Worm (Caenorhabditis elegans) whole organism, early embryonic: Measurements from ENCODE around the gene Y53F4B.7.
"Not testable (repeated sequence)": the region's sequence is repeated elsewhere in the genome, so short reads cannot be mapped to it uniquely, and the experiment has no call there.

ENCODE experiments used
- B0310.2 ChIP-seq: sonication (generic microtip); optimal IDR thresholded peaks from 2 replicates; lab custom pipeline; 2016; ENCODE audit warnings: mild to moderate bottlenecking, missing genetic modification characterization, missing compliant biosample characterization
- F13C5.2 ChIP-seq: sonication (generic microtip); optimal IDR thresholded peaks from 2 replicates; lab custom pipeline; 2017; ENCODE audit warnings: mild to moderate bottlenecking, missing genetic modification characterization, inconsistent platforms, missing compliant biosample characterization
- aly-1 ChIP-seq: sonication (generic microtip); optimal IDR thresholded peaks from 2 replicates; lab custom pipeline; 2016; ENCODE audit warnings: missing genetic modification characterization, missing compliant biosample characterization
- ama-1 ChIP-seq: fragments of 150-350 bp; optimal IDR thresholded peaks from 2 replicates; lab custom pipeline; 2014
- ceh-13 ChIP-seq: fragments of 200-800 bp; sonication (Bioruptor generic); optimal IDR thresholded peaks from 2 replicates; lab custom pipeline; 2018; ENCODE audit warnings: mild to moderate bottlenecking, missing genetic modification characterization, missing compliant biosample characterization
- ceh-36 ChIP-seq: sonication (generic microtip); optimal IDR thresholded peaks from 2 replicates; lab custom pipeline; 2016; ENCODE audit warnings: missing genetic modification characterization, inconsistent platforms, missing compliant biosample characterization
- ets-7 ChIP-seq: sonication (generic microtip); optimal IDR thresholded peaks from 2 replicates; lab custom pipeline; 2016; ENCODE audit warnings: missing genotype, missing genetic modification characterization, missing compliant biosample characterization
- flt-1 ChIP-seq: fragments of 200-800 bp; sonication (Bioruptor generic); IDR thresholded peaks from 2 replicates; pipeline ENCODE4 v1.3.6; 2022; ENCODE audit warnings: missing genetic modification characterization, missing compliant biosample characterization
- hmbx-1 ChIP-seq: sonication (generic microtip); optimal IDR thresholded peaks from 2 replicates; lab custom pipeline; 2016; ENCODE audit warnings: mild to moderate bottlenecking, missing genetic modification characterization, missing compliant biosample characterization
- hmg-4 ChIP-seq: fragments of 200-800 bp; sonication (Bioruptor generic); optimal IDR thresholded peaks from 2 replicates; lab custom pipeline; 2018; ENCODE audit warnings: mild to moderate bottlenecking, missing genetic modification characterization, missing compliant biosample characterization
- hnd-1 ChIP-seq: sonication (generic microtip); optimal IDR thresholded peaks from 2 replicates; lab custom pipeline; 2016; ENCODE audit warnings: missing genetic modification characterization, missing compliant biosample characterization
- pes-1 ChIP-seq: fragments of 200-800 bp; sonication (Bioruptor generic); IDR thresholded peaks from 2 replicates; pipeline ENCODE4 v1.3.6; 2022; ENCODE audit warnings: missing genetic modification reagents, missing genetic modification characterization, missing compliant biosample characterization
- scrt-1 ChIP-seq: fragments of 200-800 bp; sonication (Bioruptor generic); IDR thresholded peaks from 2 replicates; pipeline ENCODE4 v1.3.6; 2022; ENCODE audit warnings: missing genetic modification characterization, missing compliant biosample characterization
- sea-1 ChIP-seq: fragments of 200-800 bp; sonication (Bioruptor generic); conservative IDR thresholded peaks from 2 replicates; pipeline ENCODE4 v1.3.6; 2022; ENCODE audit warnings: missing genetic modification characterization, missing compliant biosample characterization
- tbx-11 ChIP-seq: fragments of 200-800 bp; sonication (Bioruptor generic); IDR thresholded peaks from 2 replicates; pipeline ENCODE4 v1.3.6; 2022; ENCODE audit warnings: missing genetic modification characterization, missing compliant biosample characterization
- tbx-37 ChIP-seq: fragments of 200-800 bp; sonication (Bioruptor generic); conservative IDR thresholded peaks from 2 replicates; pipeline ENCODE4 v1.3.6; 2022; ENCODE audit warnings: missing genetic modification reagents, missing genetic modification characterization, missing compliant biosample characterization
- tra-4 ChIP-seq: sonication (generic microtip); optimal IDR thresholded peaks from 2 replicates; lab custom pipeline; 2017; ENCODE audit warnings: missing genetic modification characterization, missing compliant biosample characterization

Gene Y53F4B.7

DNA sequence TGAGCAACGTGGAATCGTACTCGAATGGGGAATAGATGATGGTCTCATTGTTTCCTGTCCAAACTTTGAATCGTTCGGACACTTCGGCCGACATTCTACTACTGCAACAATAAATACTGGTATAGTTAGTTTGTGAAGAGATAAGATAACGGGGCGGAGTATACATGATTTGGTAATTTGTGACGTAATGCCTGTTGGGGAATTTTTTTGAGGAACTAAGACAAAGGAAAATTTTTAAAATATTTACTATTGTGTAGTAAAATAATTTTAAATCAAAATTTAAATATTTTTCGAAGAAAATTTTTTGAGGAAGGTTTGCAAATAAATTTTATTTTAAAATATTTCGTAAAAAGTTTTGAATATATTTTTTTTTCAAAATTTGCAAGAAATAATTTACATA is 28.7 kb upstream of the Y53F4B.7 start, which contains the start of gene elo-9:
TSS of gene elo-9 (minus strand) at position 101 of the 400 bp plus-strand sequence.
- TF ChIP-seq sea-1 (GFP tag; lab: Robert Waterston, UW) (no peak), tbx-37 (GFP tag; lab: Robert Waterston, UW) (no peak), F13C5.2 (no peak), ceh-13 (no peak), hmbx-1 (tag; lab: Kevin White, UChicago) (no peak), ama-1 (lab: Kevin White, UChicago) (no peak), scrt-1 (GFP tag; lab: Robert Waterston, UW) (no peak), hmg-4 (no peak), hnd-1 (tag; lab: Kevin White, UChicago) (no peak)

DNA sequence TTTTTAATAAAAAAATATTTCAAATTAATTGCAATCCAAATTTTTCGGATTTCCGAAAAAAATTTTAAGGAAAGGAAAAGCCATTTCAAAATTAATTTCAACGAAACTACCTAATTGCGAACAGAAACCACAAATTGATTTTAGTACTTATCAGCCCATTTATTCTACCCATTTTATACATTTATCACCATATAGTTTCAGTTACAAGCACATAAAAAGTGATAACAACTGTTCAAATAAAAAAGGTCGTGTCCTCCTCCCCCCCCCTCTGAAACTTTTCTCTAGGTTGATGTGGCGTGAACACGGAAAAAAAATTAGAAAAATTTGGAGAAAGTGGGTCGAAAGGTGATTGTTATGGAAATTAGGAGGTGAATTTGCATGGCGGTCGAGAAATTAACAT is 27.8 kb upstream of the Y53F4B.7 start:
- no peak for TF ChIP-seq aly-1 (tag; lab: Kevin White, UChicago)
- no peak for TF ChIP-seq pes-1
- TF ChIP-seq scrt-1 (GFP tag; lab: Robert Waterston, UW): no peak
- no peak for TF ChIP-seq ama-1 (lab: Kevin White, UChicago)
- TF ChIP-seq ceh-36 (tag; lab: Kevin White, UChicago): no peak

DNA sequence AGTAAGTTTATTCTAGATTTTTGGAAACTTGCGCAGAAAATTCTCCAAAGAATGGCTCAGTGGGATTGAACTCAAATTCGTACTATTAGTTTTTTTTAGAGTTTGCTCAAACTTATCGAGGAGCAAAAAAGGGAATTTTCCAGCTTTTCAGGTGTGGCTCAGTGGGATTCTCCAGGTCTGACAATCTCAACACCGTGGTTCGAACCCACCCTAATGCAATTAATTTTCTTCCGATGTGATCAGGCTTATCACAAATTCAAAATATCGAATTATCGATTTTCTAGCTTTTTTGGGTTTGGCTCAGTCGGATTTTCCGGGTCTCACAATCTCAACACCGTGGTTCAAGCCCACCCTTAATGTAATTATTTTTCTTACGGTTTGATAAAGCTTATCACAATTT is 26.3 kb upstream of the Y53F4B.7 start:
- TF ChIP-seq aly-1 (tag; lab: Kevin White, UChicago): no peak
- no peak for TF ChIP-seq F13C5.2

- TF ChIP-seq hnd-1 (tag; lab: Kevin White, UChicago): no peak
- TF ChIP-seq F13C5.2: no peak
- no peak for TF ChIP-seq B0310.2 (tag; lab: Kevin White, UChicago)
- TF ChIP-seq tra-4: no peak
- no peak for TF ChIP-seq ama-1 (lab: Kevin White, UChicago)
- no peak for TF ChIP-seq hmbx-1 (tag; lab: Kevin White, UChicago)
- TF ChIP-seq tbx-11 (GFP tag; lab: Robert Waterston, UW): no peak
- TF ChIP-seq pes-1: no peak
- no peak for TF ChIP-seq hmg-4
- no peak for TF ChIP-seq ets-7 (tag; lab: Kevin White, UChicago)
Measured at ce11 chrII:14967084-14967483, 25.6 kb upstream of the Y53F4B.7 start.

DNA sequence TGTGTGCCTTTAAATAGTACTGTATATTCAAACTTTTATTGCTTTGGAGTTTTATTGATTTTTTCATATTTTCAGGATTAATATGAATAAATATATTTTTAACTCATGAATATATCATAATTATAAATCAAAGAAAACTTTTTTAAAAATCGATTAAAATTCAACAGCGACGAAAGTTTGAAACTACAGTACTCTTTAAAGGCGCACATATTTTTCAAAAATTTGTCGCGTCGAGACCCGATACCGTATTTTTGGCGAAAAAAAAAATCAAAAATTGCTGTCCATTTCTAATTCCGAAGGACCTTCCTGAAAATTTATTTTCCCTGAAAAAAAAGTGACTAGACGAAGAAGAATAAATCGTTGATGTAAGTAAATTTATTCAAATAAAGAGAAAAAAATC is 24.4 kb upstream of the Y53F4B.7 start:
- TF ChIP-seq ceh-36 (tag; lab: Kevin White, UChicago): no peak
- TF ChIP-seq tra-4: no peak
- no peak for TF ChIP-seq F13C5.2
- no peak for TF ChIP-seq ceh-13
- TF ChIP-seq tbx-11 (GFP tag; lab: Robert Waterston, UW): no peak

ce11 chrII:14969320-14969950 is 23.3 kb upstream of the Y53F4B.7 start, which contains the start of the genes pole-4, nsun-5 and metl-2:
Gene pole-4 (minus strand): TSS chrII:14969354.
Gene nsun-5 (plus strand): TSS chrII:14969617.
Gene metl-2 (plus strand): TSS chrII:14969900.
- peak; percentile 5 for TF ChIP-seq F13C5.2
- no peak for TF ChIP-seq ceh-36 (tag; lab: Kevin White, UChicago)

DNA sequence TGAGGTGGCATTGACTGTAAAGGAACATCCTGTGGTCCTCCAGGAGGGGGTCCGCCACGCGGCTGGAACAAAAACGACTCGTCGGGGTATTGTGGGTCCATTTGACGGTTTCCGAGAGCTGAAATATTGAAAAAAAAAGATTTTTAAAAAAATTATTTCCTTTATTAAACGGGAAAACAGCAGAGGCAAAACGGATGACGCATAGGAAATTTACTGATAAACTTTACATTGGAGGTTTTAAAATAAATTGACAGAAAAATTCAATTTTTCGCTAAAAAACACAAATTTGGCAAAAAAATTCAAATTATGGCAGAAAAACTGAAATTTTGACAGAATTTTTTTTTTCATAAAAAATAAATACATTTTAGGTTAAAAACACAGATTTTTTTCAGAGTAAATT is 8.8 kb upstream of the Y53F4B.7 start, which contains the start of gene Y53F4B.5:
TSS of gene Y53F4B.5 (minus strand) at position 101 of the 400 bp plus-strand sequence.
- TF ChIP-seq tbx-11 (GFP tag; lab: Robert Waterston, UW): no peak

DNA sequence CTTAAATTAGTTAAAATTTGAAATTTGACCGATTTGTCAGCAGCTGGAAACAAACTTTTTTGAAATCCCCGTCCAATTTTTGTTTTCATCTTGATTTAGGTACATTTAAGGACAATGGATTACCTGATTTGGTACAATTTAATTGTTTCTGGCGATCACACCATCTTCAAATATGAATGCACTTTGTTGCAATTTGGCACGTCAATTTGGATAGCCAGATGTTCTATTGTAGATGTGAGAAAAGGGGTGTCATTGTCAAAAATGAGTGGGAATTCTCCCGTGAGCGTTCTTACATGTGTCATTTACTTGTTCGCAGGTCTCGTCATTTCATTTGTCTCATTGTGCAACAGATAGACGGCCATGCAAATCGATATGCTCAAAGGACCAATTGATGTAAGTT is 4.5 kb upstream of the Y53F4B.7 start, which contains the start of gene Y53F4B.43:
TSS of gene Y53F4B.43 (plus strand) at position 301 of the 400 bp plus-strand sequence.
- TF ChIP-seq tbx-37 (GFP tag; lab: Robert Waterston, UW); sea-1 (GFP tag; lab: Robert Waterston, UW); hmbx-1 (tag; lab: Kevin White, UChicago): not testable (repeated sequence)

- TF ChIP-seq F13C5.2 (no peak), hmbx-1 (tag; lab: Kevin White, UChicago) (no peak), sea-1 (GFP tag; lab: Robert Waterston, UW) (no peak), aly-1 (tag; lab: Kevin White, UChicago) (no peak), ceh-13 (no peak), tra-4 (no peak), tbx-11 (GFP tag; lab: Robert Waterston, UW) (no peak), ceh-36 (tag; lab: Kevin White, UChicago) (no peak), tbx-37 (GFP tag; lab: Robert Waterston, UW) (no peak), hnd-1 (tag; lab: Kevin White, UChicago) (no peak), flt-1 (GFP tag; lab: Robert Waterston, UW) (no peak), scrt-1 (GFP tag; lab: Robert Waterston, UW) (no peak), pes-1 (no peak)
Measured at ce11 chrII:15003410-15003809, 10.7 kb downstream of the Y53F4B.7 start, which contains the start of gene Y53F4B.10. Gene Y53F4B.10 (minus strand): TSS chrII:15003510.
